Worm (Caenorhabditis elegans) whole organism, L1 larva: ENCODE results near the gene moe-3.

ENCODE experiments used
- C16A3.4 ChIP-seq: fragments of 150-350 bp; optimal IDR thresholded peaks from 2 replicates; lab custom pipeline; 2014; ENCODE audit warnings: missing biosample characterization, missing genetic modification characterization
- C34B4.2 ChIP-seq: sonication (generic microtip); optimal IDR thresholded peaks from 2 replicates; lab custom pipeline; 2017; ENCODE audit warnings: mild to moderate bottlenecking, missing genetic modification characterization, missing compliant biosample characterization
- aly-2 ChIP-seq: fragments of 150-350 bp; optimal IDR thresholded peaks from 2 replicates; lab custom pipeline; 2014; ENCODE audit warnings: missing biosample characterization, missing genetic modification characterization
- ama-1 ChIP-seq: fragments of 150-350 bp; optimal IDR thresholded peaks from 2 replicates; lab custom pipeline; 2014
- ceh-63 ChIP-seq: fragments of 200-800 bp; sonication (Bioruptor generic); optimal IDR thresholded peaks from 2 replicates; lab custom pipeline; 2018; ENCODE audit warnings: mild to moderate bottlenecking, missing genetic modification characterization, missing compliant biosample characterization
- ceh-8 ChIP-seq: fragments of 200-800 bp; sonication (Bioruptor generic); optimal IDR thresholded peaks from 2 replicates; lab custom pipeline; 2018; ENCODE audit warnings: mild to moderate bottlenecking, missing genetic modification characterization, moderate library complexity, missing compliant biosample characterization
- ces-1 ChIP-seq: fragments of 150-350 bp; optimal IDR thresholded peaks from 2 replicates; lab custom pipeline; 2014; ENCODE audit warnings: missing biosample characterization, missing genetic modification reagents, missing genetic modification characterization
- dpl-1 ChIP-seq, 3 experiments: fragments of 150-350 bp in 2 of 3; sonication (generic microtip) in 1 of 3; optimal IDR thresholded peaks; 2 replicates each; lab custom pipeline; 2014 to 2017; ENCODE audit warnings: missing biosample characterization in 3 of 3, missing genetic modification characterization in 3 of 3, missing genetic modification reagents in 3 of 3
- efl-1 ChIP-seq, 4 experiments: fragments of 150-350 bp; optimal IDR thresholded peaks in 3 of 4; peaks in 1 of 4; 1 replicate in 1 of 4; 2 replicates in 3 of 4; lab custom pipeline; 2014; ENCODE audit warnings: missing biosample characterization in 2 of 4, missing genetic modification characterization in 2 of 4, missing genetic modification reagents in 2 of 4
- efl-3 ChIP-seq: fragments of 200-800 bp; sonication (Bioruptor generic); optimal IDR thresholded peaks from 2 replicates; lab custom pipeline; 2018; ENCODE audit warnings: mild to moderate bottlenecking, missing genetic modification characterization, missing compliant biosample characterization
- egl-13 ChIP-seq: sonication (generic microtip); optimal IDR thresholded peaks from 2 replicates; lab custom pipeline; 2016; ENCODE audit warnings: missing genotype, missing genetic modification reagents, missing genetic modification characterization, missing compliant biosample characterization
- egl-27 ChIP-seq, 2 experiments: fragments of 150-350 bp in 1 of 2; sonication (generic microtip); optimal IDR thresholded peaks; 3 replicates each; lab custom pipeline; 2017 to 2018; ENCODE audit warnings: missing biosample characterization in 2 of 2, missing genetic modification characterization in 2 of 2, missing genetic modification reagents in 2 of 2
- elt-2 ChIP-seq: sonication (generic microtip); optimal IDR thresholded peaks from 2 replicates; lab custom pipeline; 2016; ENCODE audit warnings: missing genetic modification characterization, mild to moderate bottlenecking, inconsistent platforms, missing compliant biosample characterization, missing genetic modification reagents
- elt-3 ChIP-seq, 6 experiments: fragments of 150-350 bp in 1 of 6; sonication (generic microtip); optimal IDR thresholded peaks; 2 replicates each; lab custom pipeline; 2017 to 2018; ENCODE audit warnings: missing biosample characterization in 6 of 6, missing genetic modification characterization in 6 of 6, inconsistent platforms in 1 of 6
- fkh-10 ChIP-seq: sonication (generic microtip); optimal IDR thresholded peaks from 2 replicates; lab custom pipeline; 2017; ENCODE audit warnings: missing biosample characterization, missing genetic modification reagents, missing genetic modification characterization
- fkh-4 ChIP-seq: sonication (generic microtip); optimal IDR thresholded peaks from 2 replicates; lab custom pipeline; 2016; ENCODE audit warnings: missing compliant biosample characterization, missing genetic modification characterization, borderline replicate concordance
- fkh-8 ChIP-seq: sonication (generic microtip); optimal IDR thresholded peaks from 2 replicates; lab custom pipeline; 2016; ENCODE audit warnings: mild to moderate bottlenecking, missing genetic modification characterization, missing compliant biosample characterization
- fos-1 ChIP-seq: fragments of 150-350 bp; optimal IDR thresholded peaks from 2 replicates; lab custom pipeline; 2014; ENCODE audit warnings: missing biosample characterization, missing genetic modification characterization
- hlh-17 ChIP-seq: fragments of 200-800 bp; sonication (Bioruptor generic); optimal IDR thresholded peaks from 2 replicates; lab custom pipeline; 2018; ENCODE audit warnings: missing genetic modification characterization, mild to moderate bottlenecking, missing compliant biosample characterization, moderate library complexity, borderline replicate concordance
- hlh-4 ChIP-seq: sonication (generic microtip); optimal IDR thresholded peaks from 2 replicates; lab custom pipeline; 2016; ENCODE audit warnings: mild to moderate bottlenecking, missing genetic modification characterization, missing compliant biosample characterization
- isw-1 ChIP-seq: fragments of 200-800 bp; sonication (Bioruptor generic); IDR thresholded peaks from 2 replicates; pipeline ENCODE4 v1.3.6; 2022; ENCODE audit warnings: missing genetic modification characterization, missing compliant biosample characterization
- lin-14 ChIP-seq: fragments of 200-800 bp; sonication (Bioruptor generic); optimal IDR thresholded peaks from 2 replicates; lab custom pipeline; 2018; ENCODE audit warnings: mild to moderate bottlenecking, missing genetic modification characterization, moderate library complexity, missing compliant biosample characterization
- lin-39 ChIP-seq: fragments of 150-350 bp; optimal IDR thresholded peaks from 2 replicates; lab custom pipeline; 2014; ENCODE audit warnings: missing biosample characterization, missing genetic modification reagents, missing genetic modification characterization
- mdl-1 ChIP-seq, 2 experiments: fragments of 150-350 bp; optimal IDR thresholded peaks; 2 replicates each; lab custom pipeline; 2014 to 2017; ENCODE audit warnings: missing biosample characterization in 2 of 2, missing genetic modification characterization in 2 of 2, inconsistent platforms in 1 of 2
- mef-2 ChIP-seq: fragments of 150-350 bp; optimal IDR thresholded peaks from 2 replicates; lab custom pipeline; 2014; ENCODE audit warnings: missing biosample characterization, missing genetic modification characterization
- nhr-11 ChIP-seq: fragments of 150-350 bp; optimal IDR thresholded peaks from 2 replicates; lab custom pipeline; 2014; ENCODE audit warnings: missing biosample characterization, missing genetic modification characterization
- nhr-20 ChIP-seq: sonication (generic microtip); optimal IDR thresholded peaks from 2 replicates; lab custom pipeline; 2016; ENCODE audit warnings: mild to moderate bottlenecking, missing genetic modification characterization, missing compliant biosample characterization
- nhr-237 ChIP-seq: fragments of 150-350 bp; optimal IDR thresholded peaks from 2 replicates; lab custom pipeline; 2014; ENCODE audit warnings: missing biosample characterization, missing genetic modification characterization
- nhr-28 ChIP-seq: fragments of 150-350 bp; optimal IDR thresholded peaks from 2 replicates; lab custom pipeline; 2014; ENCODE audit warnings: missing biosample characterization, missing genetic modification characterization
- nhr-47 ChIP-seq: sonication (generic microtip); optimal IDR thresholded peaks from 2 replicates; lab custom pipeline; 2016; ENCODE audit warnings: mild to moderate bottlenecking, missing genetic modification characterization, moderate library complexity, missing compliant biosample characterization
- nhr-71 ChIP-seq: sonication (generic microtip); optimal IDR thresholded peaks from 2 replicates; lab custom pipeline; 2016; ENCODE audit warnings: mild to moderate bottlenecking, missing genetic modification characterization, moderate library complexity, missing compliant biosample characterization
- nhr-76 ChIP-seq: sonication (generic microtip); optimal IDR thresholded peaks from 2 replicates; lab custom pipeline; 2017; ENCODE audit warnings: missing biosample characterization, missing genetic modification characterization
- nhr-77 ChIP-seq: fragments of 150-350 bp; optimal IDR thresholded peaks from 2 replicates; lab custom pipeline; 2014; ENCODE audit warnings: missing biosample characterization, missing genetic modification characterization
- nhr-90 ChIP-seq: sonication (generic microtip); optimal IDR thresholded peaks from 2 replicates; lab custom pipeline; 2016; ENCODE audit warnings: mild to moderate bottlenecking, missing genetic modification characterization, missing compliant biosample characterization; ENCODE audit not compliant: poor library complexity
- rnt-1 ChIP-seq: sonication (generic microtip); optimal IDR thresholded peaks from 2 replicates; lab custom pipeline; 2016; ENCODE audit warnings: mild to moderate bottlenecking, missing genetic modification characterization, moderate library complexity, missing compliant biosample characterization
- skn-1 ChIP-seq: fragments of 150-350 bp; optimal IDR thresholded peaks from 2 replicates; lab custom pipeline; 2014; ENCODE audit warnings: missing biosample characterization, missing genetic modification characterization
- snu-23 ChIP-seq: sonication (generic microtip); optimal IDR thresholded peaks from 2 replicates; lab custom pipeline; 2016; ENCODE audit warnings: missing genetic modification characterization, missing compliant biosample characterization
- sox-4 ChIP-seq: sonication (generic microtip); optimal IDR thresholded peaks from 2 replicates; lab custom pipeline; 2016; ENCODE audit warnings: missing genetic modification characterization, missing compliant biosample characterization
- swsn-7 ChIP-seq: sonication (generic microtip); optimal IDR thresholded peaks from 2 replicates; lab custom pipeline; 2016; ENCODE audit warnings: missing genetic modification characterization, missing compliant biosample characterization
- tbx-2 ChIP-seq: sonication (generic microtip); optimal IDR thresholded peaks from 2 replicates; lab custom pipeline; 2016; ENCODE audit warnings: missing genetic modification characterization, missing compliant biosample characterization
- tlp-1 ChIP-seq: fragments of 150-350 bp; optimal IDR thresholded peaks from 2 replicates; lab custom pipeline; 2014; ENCODE audit warnings: missing biosample characterization, missing genetic modification characterization
- unc-130 ChIP-seq: fragments of 150-350 bp; optimal IDR thresholded peaks from 2 replicates; lab custom pipeline; 2017; ENCODE audit warnings: missing biosample characterization, missing genetic modification characterization, inconsistent platforms
- unc-62 ChIP-seq: fragments of 150-350 bp; optimal IDR thresholded peaks from 2 replicates; lab custom pipeline; 2014; ENCODE audit warnings: missing biosample characterization, missing genetic modification reagents, missing genetic modification characterization
- unc-98 ChIP-seq: fragments of 200-800 bp; sonication (Bioruptor generic); IDR thresholded peaks from 2 replicates; pipeline ENCODE4 v1.3.6; 2022; ENCODE audit warnings: missing genetic modification characterization, missing compliant biosample characterization
- vab-15 ChIP-seq: sonication (generic microtip); optimal IDR thresholded peaks from 2 replicates; lab custom pipeline; 2017; ENCODE audit warnings: missing genotype, mild to moderate bottlenecking, missing genetic modification characterization, missing compliant biosample characterization
- xbp-1 ChIP-seq: sonication (generic microtip); optimal IDR thresholded peaks from 2 replicates; lab custom pipeline; 2016; ENCODE audit warnings: missing genetic modification characterization, missing compliant biosample characterization
- zag-1 ChIP-seq: fragments of 150-350 bp; optimal IDR thresholded peaks from 2 replicates; lab custom pipeline; 2014; ENCODE audit warnings: missing biosample characterization, missing genetic modification characterization
- ztf-11 ChIP-seq, 2 experiments: sonication (generic microtip); optimal IDR thresholded peaks; 2 replicates each; lab custom pipeline; 2016 to 2017; ENCODE audit warnings: missing genetic modification characterization in 2 of 2, missing biosample characterization in 1 of 2, missing compliant biosample characterization in 1 of 2
- ztf-4 ChIP-seq: fragments of 150-350 bp; optimal IDR thresholded peaks from 2 replicates; lab custom pipeline; 2014; ENCODE audit warnings: missing biosample characterization, missing genetic modification characterization

The moe-3 gene

DNA sequence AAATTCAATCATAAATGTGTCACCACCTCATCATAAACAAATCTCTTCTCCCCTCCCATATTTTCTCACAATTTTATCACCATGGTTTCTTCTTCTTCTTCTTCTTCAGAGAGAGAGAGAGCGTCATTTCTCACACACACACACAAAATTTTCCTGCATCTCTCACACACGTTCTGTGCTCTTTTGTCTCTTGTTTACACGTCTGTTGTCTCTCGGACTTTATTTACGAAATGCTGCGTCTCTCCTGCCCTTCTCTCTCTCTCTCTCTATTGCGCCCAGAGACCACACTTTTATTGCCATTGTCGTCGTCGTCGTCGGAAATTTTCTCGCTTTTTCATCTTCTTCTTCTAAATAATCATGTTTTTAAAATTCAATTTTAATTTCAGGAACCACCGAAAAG lies 29.6 kb upstream of the moe-3 start, which contains the start of gene lec-1 (continued):
- TF ChIP-seq xbp-1 (tag; lab: Kevin White, UChicago) (no peak), ceh-8 (GFP tag; lab: Kevin White, UChicago) (no peak), sox-4 (tag; lab: Kevin White, UChicago) (no peak), ama-1 (lab: Kevin White, UChicago) (no peak), nhr-71 (tag; lab: Kevin White, UChicago) (peak; percentile 70), rnt-1 (tag; lab: Kevin White, UChicago) (peak; percentile 65), nhr-20 (tag; lab: Kevin White, UChicago) (peak; percentile 60), ztf-4 (no peak), snu-23 (peak; percentile 71), vab-15 (tag; lab: Kevin White, UChicago) (no peak), efl-1 (optimal IDR thresholded peaks at IDR 0.05; lab: Kevin White, UChicago) (peak; percentile 64 to 77), efl-1 (GFP tag; optimal IDR thresholded peaks at IDR 0.05 in 1 of 2; lab: Kevin White, UChicago) (peak; percentile 15 to 50), isw-1 (GFP tag; lab: Robert Waterston, UW) (no peak), mef-2 (tag; lab: Kevin White, UChicago) (no peak)

DNA sequence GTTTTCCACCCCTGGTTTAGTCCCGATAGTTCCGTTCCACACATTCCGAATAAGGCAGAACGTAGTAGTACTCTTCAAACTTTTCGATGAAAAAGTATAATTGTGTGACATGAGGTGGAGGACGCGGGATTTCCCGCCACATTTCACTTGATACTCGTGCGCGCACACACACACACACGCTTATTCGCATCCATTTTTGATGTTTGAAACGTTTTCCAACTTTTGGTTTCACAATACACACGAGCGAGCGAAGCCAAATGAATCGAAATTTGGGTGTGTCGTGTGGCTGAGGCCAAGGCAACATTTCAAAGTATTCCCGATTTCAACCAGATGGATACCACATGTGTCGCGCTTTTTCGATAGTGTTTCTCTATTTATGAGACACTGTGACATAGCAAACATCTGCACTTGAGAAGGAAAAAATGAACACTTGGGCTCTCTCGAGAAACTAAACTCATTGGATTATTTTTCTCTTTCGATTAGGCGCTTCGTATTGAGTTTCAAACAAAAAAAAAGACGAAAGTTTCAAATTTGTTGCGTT lies 28.1 kb upstream of the moe-3 start:
- TF ChIP-seq ceh-63 (GFP tag; lab: Kevin White, UChicago): no peak
- TF ChIP-seq unc-130 (tag; lab: Kevin White, UChicago): no peak
- TF ChIP-seq nhr-77 (tag; lab: Kevin White, UChicago): no peak
- peak; percentile 31 for TF ChIP-seq nhr-71 (tag; lab: Kevin White, UChicago)
- TF ChIP-seq aly-2: no peak
- TF ChIP-seq elt-2 (tag; lab: Kevin White, UChicago): no peak
- TF ChIP-seq hlh-4 (tag; lab: Kevin White, UChicago): no peak
- peak; percentile 75 for TF ChIP-seq lin-14 (GFP tag; lab: Kevin White, UChicago)
- peak; percentile 44 for TF ChIP-seq snu-23
- no peak for TF ChIP-seq nhr-47
- TF ChIP-seq nhr-90: no peak
- TF ChIP-seq egl-27 (tag; optimal IDR thresholded peaks at IDR 0.05; lab: Kevin White, UChicago): no peak
- TF ChIP-seq ceh-8 (GFP tag; lab: Kevin White, UChicago): no peak
- TF ChIP-seq egl-13: no peak
- no peak for TF ChIP-seq skn-1 (tag; lab: Kevin White, UChicago)
- peak; percentile 15 for TF ChIP-seq fkh-8 (tag; lab: Kevin White, UChicago)
- no peak for TF ChIP-seq unc-98 (GFP tag; lab: Robert Waterston, UW)
- no peak for TF ChIP-seq zag-1 (tag; lab: Kevin White, UChicago)
- no peak for TF ChIP-seq C34B4.2
- TF ChIP-seq lin-39: no peak
- no peak for TF ChIP-seq elt-3 (tag; optimal IDR thresholded peaks at IDR 0.05; lab: Kevin White, UChicago)
- TF ChIP-seq xbp-1 (tag; lab: Kevin White, UChicago): no peak
- TF ChIP-seq nhr-20 (tag; lab: Kevin White, UChicago): no peak
- TF ChIP-seq nhr-28 (tag; lab: Kevin White, UChicago): no peak
- TF ChIP-seq fkh-4: peak; percentile 41
- TF ChIP-seq ces-1: no peak
- no peak for TF ChIP-seq mdl-1 (tag; optimal IDR thresholded peaks at IDR 0.05; lab: Kevin White, UChicago)
- TF ChIP-seq unc-62 (GFP tag; lab: Kevin White, UChicago): no peak
- TF ChIP-seq fos-1 (tag; lab: Kevin White, UChicago): no peak
- TF ChIP-seq nhr-76 (tag; lab: Kevin White, UChicago): no peak
- TF ChIP-seq nhr-237 (tag; lab: Kevin White, UChicago): no peak
- no peak for TF ChIP-seq fkh-10 (GFP tag; lab: Kevin White, UChicago)
- TF ChIP-seq ama-1 (lab: Kevin White, UChicago): no peak
- no peak for TF ChIP-seq tbx-2 (tag; lab: Kevin White, UChicago)
- TF ChIP-seq dpl-1 (GFP tag; optimal IDR thresholded peaks at IDR 0.05; lab: Kevin White, UChicago): peak in 1 of 3 experiments; percentile 28
- TF ChIP-seq C16A3.4 (tag; lab: Kevin White, UChicago): no peak
- TF ChIP-seq swsn-7 (tag; lab: Kevin White, UChicago): no peak
- no peak for TF ChIP-seq sox-4 (tag; lab: Kevin White, UChicago)
- no peak for TF ChIP-seq efl-1 (optimal IDR thresholded peaks at IDR 0.05; lab: Kevin White, UChicago)
- TF ChIP-seq efl-1 (GFP tag; optimal IDR thresholded peaks at IDR 0.05 in 1 of 2; lab: Kevin White, UChicago): peak; percentile 3 to 91
- TF ChIP-seq isw-1 (GFP tag; lab: Robert Waterston, UW): no peak
- TF ChIP-seq tlp-1 (tag; lab: Kevin White, UChicago): no peak
- no peak for TF ChIP-seq efl-3 (GFP tag; lab: Kevin White, UChicago)
- no peak for TF ChIP-seq nhr-11 (tag; lab: Kevin White, UChicago)
- no peak for TF ChIP-seq ztf-11 (tag; optimal IDR thresholded peaks at IDR 0.05; lab: Kevin White, UChicago)
- TF ChIP-seq hlh-17 (GFP tag; lab: Kevin White, UChicago): no peak
